Worm (Caenorhabditis elegans): Measurements from ENCODE around the gene C47E8.3.

Gene C47E8.3

ce11 chrV:14638075-14638474 lies 42.0 kb upstream of the C47E8.3 start (continued):
- TF ChIP-seq hlh-26 (GFP tag; conservative IDR thresholded peaks at IDR 0.05): no peak
- TF ChIP-seq ceh-91 (GFP tag; IDR thresholded peaks at IDR 0.05): peak; percentile 63
- no peak for TF ChIP-seq snpc-1.3 (tag; optimal IDR thresholded peaks at IDR 0.05; ENCODE audit: insufficient read depth)
- no peak for TF ChIP-seq unc-62 (GFP tag; optimal IDR thresholded peaks at IDR 0.05)
- no peak for TF ChIP-seq attf-6 (GFP tag; IDR thresholded peaks at IDR 0.05)
- no peak for TF ChIP-seq F55B11.4 (tag; optimal IDR thresholded peaks at IDR 0.05; ENCODE audit: borderline replicate concordance, insufficient read depth)
- no peak for TF ChIP-seq egl-44 (GFP tag; IDR thresholded peaks at IDR 0.05)
- no peak for TF ChIP-seq aptf-2 (GFP tag; conservative IDR thresholded peaks at IDR 0.05)
- no peak for TF ChIP-seq snpc-4 (GFP tag; optimal IDR thresholded peaks at IDR 0.05)
- no peak for TF ChIP-seq snpc-4 (tag; optimal IDR thresholded peaks at IDR 0.05)
- peak; percentile 64 for TF ChIP-seq dpl-1 (GFP tag; optimal IDR thresholded peaks at IDR 0.05)
- no peak for TF ChIP-seq gei-17 (GFP tag; optimal IDR thresholded peaks at IDR 0.05)
- no peak for TF ChIP-seq ccch-3 (GFP tag; optimal IDR thresholded peaks at IDR 0.05)
- TF ChIP-seq cebp-2 (GFP tag; IDR thresholded peaks at IDR 0.05): no peak
- peak; percentile 81 for TF ChIP-seq madf-8 (GFP tag; conservative IDR thresholded peaks at IDR 0.05)
- TF ChIP-seq rec-8 (tag; optimal IDR thresholded peaks at IDR 0.05): no peak
- no peak for TF ChIP-seq F37B4.10 (GFP tag; IDR thresholded peaks at IDR 0.05)
- TF ChIP-seq nfya-1 (tag; optimal IDR thresholded peaks at IDR 0.05; ENCODE audit: borderline replicate concordance, insufficient read depth): no peak
- TF ChIP-seq Y95B8A.8 (GFP tag; IDR thresholded peaks at IDR 0.05): no peak
- no peak for TF ChIP-seq ceh-100 (GFP tag; IDR thresholded peaks at IDR 0.05)
- TF ChIP-seq F23B12.7 (tag; optimal IDR thresholded peaks at IDR 0.05; ENCODE audit: insufficient read depth): no peak
- peak; percentile 50 for TF ChIP-seq lsl-1 (GFP tag; optimal IDR thresholded peaks at IDR 0.05)
- no peak for TF ChIP-seq mel-28 (tag; optimal IDR thresholded peaks at IDR 0.05; ENCODE audit: borderline replicate concordance)
- no peak for TF ChIP-seq lsy-27 (tag; optimal IDR thresholded peaks at IDR 0.05; ENCODE audit: borderline replicate concordance, insufficient read depth)
- no peak for TF ChIP-seq attf-3 (GFP tag; conservative IDR thresholded peaks at IDR 0.05)
- 0 out of 2 replicates have a peak, but pooled peaks have one; percentile 23 for TF ChIP-seq D2030.7 (GFP tag; IDR thresholded peaks at IDR 0.05)
- TF ChIP-seq K12H6.12 (tag; optimal IDR thresholded peaks at IDR 0.05): no peak
- no peak for TF ChIP-seq sdz-38 (tag; optimal IDR thresholded peaks at IDR 0.05)
- no peak for TF ChIP-seq ztf-18 (tag; optimal IDR thresholded peaks at IDR 0.05)
- TF ChIP-seq lin-40 (tag; optimal IDR thresholded peaks at IDR 0.05): no peak
- TF ChIP-seq F33H1.4 (GFP tag; IDR thresholded peaks at IDR 0.05): peak; percentile 34; the same call in 1 of the 2 replicates
- TF ChIP-seq ztf-3 (GFP tag; optimal IDR thresholded peaks at IDR 0.05): no peak
- TF ChIP-seq C17E4.6 (GFP tag; IDR thresholded peaks at IDR 0.05): no peak
- TF ChIP-seq snpc-1.1 (tag; optimal IDR thresholded peaks at IDR 0.05; ENCODE audit: insufficient read depth): no peak
- TF ChIP-seq Y53F4B.3 (GFP tag; IDR thresholded peaks at IDR 0.05): no peak
- no peak for TF ChIP-seq T26A5.8 (tag; optimal IDR thresholded peaks at IDR 0.05)
- TF ChIP-seq aptf-3 (GFP tag; IDR thresholded peaks at IDR 0.05): no peak
- TF ChIP-seq Y79H2A.3 (GFP tag; conservative IDR thresholded peaks at IDR 0.05): no peak
- TF ChIP-seq rpc-1 (optimal IDR thresholded peaks at IDR 0.05): no peak
- TF ChIP-seq rpc-1 (tag; optimal IDR thresholded peaks at IDR 0.05): no peak
- TF ChIP-seq tlf-1 (GFP tag; optimal IDR thresholded peaks at IDR 0.05): no peak
- peak; percentile 51 for TF ChIP-seq xnd-1 (tag; optimal IDR thresholded peaks at IDR 0.05)
- TF ChIP-seq dpff-1 (tag; optimal IDR thresholded peaks at IDR 0.05): no peak
- TF ChIP-seq F57A8.1 (GFP tag; optimal IDR thresholded peaks at IDR 0.05): no peak
- TF ChIP-seq sea-2 (GFP tag; IDR thresholded peaks at IDR 0.05): no peak
- TF ChIP-seq B0035.1 (tag; optimal IDR thresholded peaks at IDR 0.05): no peak
- TF ChIP-seq akir-1 (GFP tag; optimal IDR thresholded peaks at IDR 0.05): no peak
- TF ChIP-seq nhr-90 (tag; optimal IDR thresholded peaks at IDR 0.05): no peak
- no peak for TF ChIP-seq atf-7 (tag; optimal IDR thresholded peaks at IDR 0.05)

All from whole organism, young adult.